Worm (Caenorhabditis elegans) whole organism, young adult: ENCODE results near the gene W08E12.8.

Experiments used
- B0019.2 ChIP-seq: fragments of 200-800 bp; sonication (Bioruptor generic); conservative IDR thresholded peaks from 2 replicates; pipeline ENCODE4 v1.3.6; 2022; ENCODE audit warnings: missing genetic modification reagents, missing genetic modification characterization, missing compliant biosample characterization
- B0035.1 ChIP-seq: sonication (generic microtip); optimal IDR thresholded peaks from 2 replicates; lab custom pipeline; 2016; ENCODE audit warnings: missing genetic modification characterization, mild to moderate bottlenecking, missing compliant biosample characterization, missing genotype, missing genetic modification reagents
- C06A6.2 ChIP-seq: fragments of 200-800 bp; sonication (Bioruptor generic); conservative IDR thresholded peaks from 2 replicates; pipeline ENCODE4 v1.3.6; 2022; ENCODE audit warnings: missing genetic modification characterization, missing compliant biosample characterization
- C17E4.6 ChIP-seq: fragments of 200-800 bp; sonication (Bioruptor generic); IDR thresholded peaks from 2 replicates; pipeline ENCODE4 v1.3.6; 2022; ENCODE audit warnings: missing genetic modification reagents, missing genetic modification characterization, missing compliant biosample characterization
- F39B2.1 ChIP-seq: fragments of 200-800 bp; sonication (Bioruptor generic); IDR thresholded peaks from 2 replicates; pipeline ENCODE4 v1.3.6; 2022; ENCODE audit warnings: missing genetic modification reagents, missing genetic modification characterization, missing compliant biosample characterization
- F52B5.7 ChIP-seq: sonication (generic microtip); optimal IDR thresholded peaks from 2 replicates; lab custom pipeline; 2016; ENCODE audit warnings: mild to moderate bottlenecking, missing genetic modification characterization, missing compliant biosample characterization
- T07F8.4 ChIP-seq: sonication (generic microtip); optimal IDR thresholded peaks from 2 replicates; lab custom pipeline; 2016; ENCODE audit warnings: mild to moderate bottlenecking, missing genetic modification characterization, moderate library complexity, missing compliant biosample characterization
- Y53G8AR.9 ChIP-seq: fragments of 200-800 bp; sonication (Bioruptor generic); conservative IDR thresholded peaks from 2 replicates; pipeline ENCODE4 v1.3.6; 2022; ENCODE audit warnings: missing genetic modification reagents, missing genetic modification characterization, missing compliant biosample characterization
- Y56A3A.18 ChIP-seq: fragments of 200-800 bp; sonication (Bioruptor generic); IDR thresholded peaks from 2 replicates; pipeline ENCODE4 v1.3.6; 2022; ENCODE audit warnings: missing genetic modification reagents, missing genetic modification characterization, missing compliant biosample characterization
- Y79H2A.3 ChIP-seq: fragments of 200-800 bp; sonication (Bioruptor generic); conservative IDR thresholded peaks from 2 replicates; pipeline ENCODE4 v1.3.6; 2022; ENCODE audit warnings: missing genetic modification reagents, missing genetic modification characterization, missing compliant biosample characterization
- akir-1 ChIP-seq: fragments of 200-800 bp; sonication (Bioruptor generic); optimal IDR thresholded peaks from 2 replicates; lab custom pipeline; 2018; ENCODE audit warnings: mild to moderate bottlenecking, missing genetic modification characterization, moderate library complexity, missing compliant biosample characterization
- ama-1 ChIP-seq, 3 experiments: fragments of 150-350 bp in 1 of 3; sonication (generic microtip) in 2 of 3; optimal IDR thresholded peaks; 2 replicates each; lab custom pipeline; 2014 to 2018; ENCODE audit warnings: missing biosample characterization in 2 of 3, missing genetic modification characterization in 2 of 3, missing genetic modification reagents in 2 of 3
- atf-7 ChIP-seq: sonication (generic microtip); optimal IDR thresholded peaks from 2 replicates; lab custom pipeline; 2017; ENCODE audit warnings: mild to moderate bottlenecking, missing genetic modification characterization, missing compliant biosample characterization
- attf-3 ChIP-seq: fragments of 200-800 bp; sonication (Bioruptor generic); conservative IDR thresholded peaks from 2 replicates; pipeline ENCODE4 v1.3.6; 2022; ENCODE audit warnings: missing genetic modification reagents, missing genetic modification characterization, missing compliant biosample characterization
- attf-5 ChIP-seq: fragments of 200-800 bp; sonication (Bioruptor generic); optimal IDR thresholded peaks from 2 replicates; lab custom pipeline; 2018; ENCODE audit warnings: mild to moderate bottlenecking, missing genetic modification characterization, missing compliant biosample characterization
- cebp-2 ChIP-seq: fragments of 200-800 bp; sonication (Bioruptor generic); IDR thresholded peaks from 2 replicates; pipeline ENCODE4 v1.3.6; 2022; ENCODE audit warnings: missing genetic modification characterization, missing compliant biosample characterization
- ceh-100 ChIP-seq: fragments of 200-800 bp; sonication (Bioruptor generic); IDR thresholded peaks from 2 replicates; pipeline ENCODE4 v1.3.6; 2022; ENCODE audit warnings: missing genetic modification reagents, missing genetic modification characterization, missing compliant biosample characterization
- ceh-27 ChIP-seq: fragments of 200-800 bp; sonication (Bioruptor generic); optimal IDR thresholded peaks from 2 replicates; lab custom pipeline; 2018; ENCODE audit warnings: mild to moderate bottlenecking, missing genetic modification characterization, moderate library complexity, missing compliant biosample characterization
- ceh-40 ChIP-seq: fragments of 200-800 bp; sonication (Bioruptor generic); IDR thresholded peaks from 2 replicates; pipeline ENCODE4 v1.3.6; 2022; ENCODE audit warnings: missing genetic modification characterization, missing compliant biosample characterization
- ceh-58 ChIP-seq: fragments of 200-800 bp; sonication (Bioruptor generic); IDR thresholded peaks from 2 replicates; pipeline ENCODE4 v1.3.6; 2022; ENCODE audit warnings: missing genetic modification characterization, missing compliant biosample characterization
- ceh-91 ChIP-seq: fragments of 200-800 bp; sonication (Bioruptor generic); IDR thresholded peaks from 2 replicates; pipeline ENCODE4 v1.3.6; 2022; ENCODE audit warnings: missing genetic modification reagents, missing genetic modification characterization, missing compliant biosample characterization
- egl-18 ChIP-seq: fragments of 200-800 bp; sonication (Bioruptor generic); IDR thresholded peaks from 2 replicates; pipeline ENCODE4 v1.3.6; 2022; ENCODE audit warnings: missing genetic modification reagents, missing genetic modification characterization, missing compliant biosample characterization
- egrh-3 ChIP-seq: fragments of 200-800 bp; sonication (Bioruptor generic); IDR thresholded peaks from 2 replicates; pipeline ENCODE4 v1.3.6; 2022; ENCODE audit warnings: missing genetic modification reagents, missing genetic modification characterization, missing compliant biosample characterization
- ets-4 ChIP-seq: fragments of 200-800 bp; sonication (Bioruptor generic); optimal IDR thresholded peaks from 2 replicates; lab custom pipeline; 2018; ENCODE audit warnings: mild to moderate bottlenecking, missing genetic modification characterization, missing compliant biosample characterization
- gei-17 ChIP-seq: fragments of 200-800 bp; sonication (Bioruptor generic); optimal IDR thresholded peaks from 2 replicates; lab custom pipeline; 2018; ENCODE audit warnings: mild to moderate bottlenecking, missing genetic modification characterization, missing compliant biosample characterization
- hlh-26 ChIP-seq: fragments of 200-800 bp; sonication (Bioruptor generic); conservative IDR thresholded peaks from 2 replicates; pipeline ENCODE4 v1.3.6; 2022; ENCODE audit warnings: missing genetic modification reagents, missing genetic modification characterization, missing compliant biosample characterization
- hmg-1.2 ChIP-seq: fragments of 200-800 bp; sonication (Bioruptor generic); IDR thresholded peaks from 2 replicates; pipeline ENCODE4 v1.3.6; 2022; ENCODE audit warnings: missing genetic modification reagents, missing genetic modification characterization, missing compliant biosample characterization
- hrde-1 ChIP-seq: sonication (generic microtip); optimal IDR thresholded peaks from 2 replicates; lab custom pipeline; 2016; ENCODE audit warnings: missing genetic modification characterization, mild to moderate bottlenecking, missing compliant biosample characterization, moderate library complexity, missing genotype, missing genetic modification reagents, borderline replicate concordance
- let-607 ChIP-seq, 2 experiments: fragments of 200-800 bp in 1 of 2; sonication (Bioruptor generic) in 1 of 2; sonication (generic microtip) in 1 of 2; optimal IDR thresholded peaks; 2 replicates each; lab custom pipeline; 2016 to 2018; ENCODE audit warnings: mild to moderate bottlenecking in 2 of 2, missing compliant biosample characterization in 2 of 2, missing genetic modification characterization in 2 of 2, moderate library complexity in 2 of 2, missing genotype in 1 of 2
- lin-40 ChIP-seq: sonication (generic microtip); optimal IDR thresholded peaks from 2 replicates; lab custom pipeline; 2016; ENCODE audit warnings: missing genetic modification characterization, mild to moderate bottlenecking, missing compliant biosample characterization, missing genotype, missing genetic modification reagents
- lin-54 ChIP-seq: fragments of 200-800 bp; sonication (Bioruptor generic); optimal IDR thresholded peaks from 2 replicates; lab custom pipeline; 2018; ENCODE audit warnings: mild to moderate bottlenecking, missing genetic modification characterization, missing compliant biosample characterization
- lsl-1 ChIP-seq: fragments of 200-800 bp; sonication (Bioruptor generic); optimal IDR thresholded peaks from 2 replicates; lab custom pipeline; 2018; ENCODE audit warnings: mild to moderate bottlenecking, missing genetic modification characterization, moderate library complexity, missing compliant biosample characterization
- madf-10 ChIP-seq: sonication (generic microtip); optimal IDR thresholded peaks from 2 replicates; lab custom pipeline; 2016; ENCODE audit warnings: mild to moderate bottlenecking, missing genetic modification characterization, missing compliant biosample characterization
- madf-6 ChIP-seq: fragments of 200-800 bp; sonication (Bioruptor generic); IDR thresholded peaks from 2 replicates; pipeline ENCODE4 v1.3.6; 2022; ENCODE audit warnings: missing genetic modification reagents, missing genetic modification characterization, missing compliant biosample characterization
- madf-8 ChIP-seq: fragments of 200-800 bp; sonication (Bioruptor generic); conservative IDR thresholded peaks from 2 replicates; pipeline ENCODE4 v1.3.6; 2022; ENCODE audit warnings: missing genetic modification reagents, missing genetic modification characterization, missing compliant biosample characterization
- mes-4 ChIP-seq: sonication (generic microtip); optimal IDR thresholded peaks from 2 replicates; lab custom pipeline; 2016; ENCODE audit warnings: missing genotype, missing genetic modification characterization, missing compliant biosample characterization
- nfya-1 ChIP-seq: sonication (generic microtip); optimal IDR thresholded peaks from 2 replicates; lab custom pipeline; 2017; ENCODE audit warnings: antibody characterized with exemption, missing compliant biosample characterization, missing genetic modification characterization, borderline replicate concordance; ENCODE audit not compliant: insufficient read depth
- nhr-179 ChIP-seq: sonication (generic microtip); optimal IDR thresholded peaks from 2 replicates; lab custom pipeline; 2016; ENCODE audit warnings: mild to moderate bottlenecking, missing genetic modification characterization, missing compliant biosample characterization
- nhr-27 ChIP-seq: fragments of 200-800 bp; sonication (Bioruptor generic); optimal IDR thresholded peaks from 2 replicates; lab custom pipeline; 2018; ENCODE audit warnings: mild to moderate bottlenecking, missing genetic modification characterization, moderate library complexity, missing compliant biosample characterization
- pbrm-1 ChIP-seq: fragments of 200-800 bp; sonication (Bioruptor generic); IDR thresholded peaks from 2 replicates; pipeline ENCODE4 v1.3.6; 2022; ENCODE audit warnings: missing genetic modification reagents, missing genetic modification characterization, missing compliant biosample characterization
- rcor-1 ChIP-seq: fragments of 200-800 bp; sonication (Bioruptor generic); IDR thresholded peaks from 2 replicates; pipeline ENCODE4 v1.3.6; 2022; ENCODE audit warnings: missing genetic modification reagents, missing genetic modification characterization, missing compliant biosample characterization
- rec-8 ChIP-seq, 2 experiments: sonication (generic microtip); optimal IDR thresholded peaks; 2 replicates each; lab custom pipeline; 2016; ENCODE audit warnings: mild to moderate bottlenecking in 2 of 2, missing genetic modification characterization in 2 of 2, missing genetic modification reagents in 2 of 2, missing genotype in 2 of 2, missing biosample characterization in 1 of 2, missing compliant biosample characterization in 1 of 2, moderate library complexity in 1 of 2
- rpc-1 ChIP-seq, 2 experiments: fragments of 150-350 bp in 1 of 2; sonication (generic microtip) in 1 of 2; optimal IDR thresholded peaks; 2 replicates each; lab custom pipeline; 2014 to 2018; ENCODE audit warnings: missing biosample characterization in 1 of 2, missing genetic modification characterization in 1 of 2, missing genetic modification reagents in 1 of 2, missing genotype in 1 of 2
- sdz-38 ChIP-seq: sonication (generic microtip); optimal IDR thresholded peaks from 2 replicates; lab custom pipeline; 2016; ENCODE audit warnings: missing genotype, missing genetic modification characterization, missing compliant biosample characterization
- snpc-1.1 ChIP-seq: sonication (generic microtip); optimal IDR thresholded peaks from 2 replicates; lab custom pipeline; 2017; ENCODE audit warnings: missing genetic modification characterization, mild to moderate bottlenecking, missing compliant biosample characterization, antibody characterized with exemption, moderate library complexity, missing genotype, missing genetic modification reagents; ENCODE audit not compliant: insufficient read depth
- zfh-2 ChIP-seq: fragments of 200-800 bp; sonication (Bioruptor generic); conservative IDR thresholded peaks from 2 replicates; pipeline ENCODE4 v1.3.6; 2022; ENCODE audit warnings: missing genetic modification reagents, missing genetic modification characterization, missing compliant biosample characterization

The W08E12.8 gene

ce11 chrIV:3336585-3336984 is 44.4 kb downstream of the W08E12.8 start, which contains the start of gene F42A6.6 (continued):
- TF ChIP-seq akir-1 (no peak), madf-10 (tag; lab: Kevin White, UChicago) (no peak), ceh-58 (peak; percentile 72; the same call in 1 of the 2 replicates), ets-4 (GFP tag; lab: Kevin White, UChicago) (peak; percentile 22), let-607 (tag; optimal IDR thresholded peaks at IDR 0.05; lab: Kevin White, UChicago) (peak; percentile 29 to 48), cebp-2 (GFP tag; lab: Robert Waterston, UW) (peak; percentile 82), nhr-179 (tag; lab: Kevin White, UChicago) (peak; percentile 14), B0035.1 (peak; percentile 57), egrh-3 (GFP tag; lab: Robert Waterston, UW) (no peak), lin-40 (tag; lab: Kevin White, UChicago) (peak; percentile 4), snpc-1.1 (tag; lab: Kevin White, UChicago) (no peak), attf-3 (peak; percentile 42; the same call in 1 of the 2 replicates), Y79H2A.3 (peak; percentile 92), ceh-27 (GFP tag; lab: Kevin White, UChicago) (peak; percentile 11), rcor-1 (GFP tag; lab: Robert Waterston, UW) (peak; percentile 75), attf-5 (peak; percentile 42), madf-6 (GFP tag; lab: Robert Waterston, UW) (peak; percentile 82), Y53G8AR.9 (GFP tag; lab: Robert Waterston, UW) (peak; percentile 94), hrde-1 (tag; lab: Kevin White, UChicago) (peak; percentile 92), C06A6.2 (0 out of 2 replicates have a peak, but pooled peaks have one; percentile 16), Y56A3A.18 (GFP tag; lab: Robert Waterston, UW) (peak; percentile 83; the same call in 1 of the 2 replicates), ceh-40 (no peak), lsl-1 (GFP tag; lab: Kevin White, UChicago) (peak; percentile 43), zfh-2 (GFP tag; lab: Robert Waterston, UW) (no peak), C17E4.6 (peak; percentile 88; the same call in 1 of the 2 replicates), madf-8 (GFP tag; lab: Robert Waterston, UW) (peak; percentile 41; the same call in 1 of the 2 replicates), pbrm-1 (GFP tag; lab: Robert Waterston, UW) (peak; percentile 83), atf-7 (tag; lab: Kevin White, UChicago) (peak; percentile 78), ama-1 (optimal IDR thresholded peaks at IDR 0.05; lab: Kevin White, UChicago) (no peak), ama-1 (GFP tag; optimal IDR thresholded peaks at IDR 0.05; lab: Kevin White, UChicago) (peak; percentile 16 to 77), nfya-1 (tag; lab: Kevin White, UChicago) (no peak), rec-8 (tag; optimal IDR thresholded peaks at IDR 0.05; lab: Kevin White, UChicago) (peak; percentile 37 to 45), B0019.2 (GFP tag; lab: Robert Waterston, UW) (no peak), ceh-100 (GFP tag; lab: Robert Waterston, UW) (peak; percentile 72), mes-4 (tag; lab: Kevin White, UChicago) (peak; percentile 26), nhr-27 (peak; percentile 78), gei-17 (GFP tag; lab: Kevin White, UChicago) (peak; percentile 45), hmg-1.2 (GFP tag; lab: Robert Waterston, UW) (peak; percentile 60), rpc-1 (optimal IDR thresholded peaks at IDR 0.05; lab: Kevin White, UChicago) (no peak), rpc-1 (tag; optimal IDR thresholded peaks at IDR 0.05; lab: Kevin White, UChicago) (peak; percentile 10), ceh-91 (GFP tag; lab: Robert Waterston, UW) (peak; percentile 47; the same call in 1 of the 2 replicates), sdz-38 (tag; lab: Kevin White, UChicago) (no peak), egl-18 (0 out of 2 replicates have a peak, but pooled peaks have one; percentile 5), F39B2.1 (peak; percentile 75; the same call in 1 of the 2 replicates), lin-54 (peak; percentile 67), T07F8.4 (no peak), F52B5.7 (tag; lab: Kevin White, UChicago) (peak; percentile 93), hlh-26 (GFP tag; lab: Robert Waterston, UW) (no peak)
